Fruit fly (Drosophila melanogaster) whole organism, pupa: Measurements from ENCODE around the gene Vps16A.

Source experiments
- CG10348 ChIP-seq: fragments of 200-800 bp; sonication (Bioruptor generic); IDR thresholded peaks from 2 replicates; pipeline ENCODE4 v1.3.6; 2022; ENCODE audit warnings: missing biosample characterization, missing genetic modification characterization
- CG12605 ChIP-seq: fragments of 200-800 bp; sonication (Bioruptor generic); IDR thresholded peaks from 2 replicates; pipeline ENCODE4 v1.3.6; 2022; ENCODE audit warnings: missing biosample characterization, missing genetic modification characterization
- CG13204 ChIP-seq: fragments of 200-800 bp; sonication (Bioruptor generic); optimal IDR thresholded peaks from 2 replicates; lab custom pipeline; 2018; ENCODE audit warnings: missing biosample characterization, mild to moderate bottlenecking, missing genetic modification characterization, moderate library complexity
- CG14655 ChIP-seq: fragments of 200-800 bp; sonication (Bioruptor generic); optimal IDR thresholded peaks from 3 replicates; lab custom pipeline; 2017; ENCODE audit warnings: mild to moderate bottlenecking, missing biosample characterization, missing genetic modification reagents, missing genetic modification characterization
- CG15710 ChIP-seq: fragments of 200-800 bp; sonication (Bioruptor generic); optimal IDR thresholded peaks from 2 replicates; lab custom pipeline; 2018; ENCODE audit warnings: missing biosample characterization, mild to moderate bottlenecking, missing genetic modification characterization, moderate library complexity
- CG17806 ChIP-seq: fragments of 200-800 bp; sonication (Bioruptor generic); optimal IDR thresholded peaks from 2 replicates; lab custom pipeline; 2018; ENCODE audit warnings: missing biosample characterization, mild to moderate bottlenecking, missing genetic modification characterization, moderate library complexity
- CG32121 ChIP-seq: fragments of 200-800 bp; sonication (Bioruptor generic); IDR thresholded peaks from 2 replicates; pipeline ENCODE4 v1.3.6; 2022; ENCODE audit warnings: missing biosample characterization, missing genetic modification characterization
- CG34367 ChIP-seq: fragments of 200-800 bp; sonication (Bioruptor generic); optimal IDR thresholded peaks from 2 replicates; lab custom pipeline; 2018; ENCODE audit warnings: missing biosample characterization, mild to moderate bottlenecking, missing genetic modification characterization
- CG4496 ChIP-seq: fragments of 200-800 bp; sonication (Bioruptor generic); IDR thresholded peaks from 3 replicates; pipeline ENCODE4 v1.3.6; 2022; ENCODE audit warnings: missing biosample characterization, missing genetic modification characterization
- CG8159 ChIP-seq: fragments of 200-800 bp; sonication (Bioruptor generic); optimal IDR thresholded peaks from 3 replicates; lab custom pipeline; 2018; ENCODE audit warnings: missing biosample characterization, mild to moderate bottlenecking, missing genetic modification characterization, moderate library complexity
- CG8301 ChIP-seq: fragments of 200-800 bp; sonication (Bioruptor generic); optimal IDR thresholded peaks from 2 replicates; lab custom pipeline; 2018; ENCODE audit warnings: missing biosample characterization, mild to moderate bottlenecking, missing genetic modification characterization
- CG9948 ChIP-seq: fragments of 200-800 bp; sonication (Bioruptor generic); optimal IDR thresholded peaks from 2 replicates; lab custom pipeline; 2018; ENCODE audit warnings: missing biosample characterization, mild to moderate bottlenecking, missing genetic modification characterization, moderate library complexity
- D1 ChIP-seq: fragments of 200-800 bp; sonication (Bioruptor generic); optimal IDR thresholded peaks from 2 replicates; lab custom pipeline; 2018; ENCODE audit warnings: missing biosample characterization, mild to moderate bottlenecking, missing genetic modification characterization, moderate library complexity
- EcR ChIP-seq: fragments of 200-800 bp; sonication (Bioruptor generic); optimal IDR thresholded peaks from 3 replicates; lab custom pipeline; 2019; ENCODE audit warnings: missing biosample characterization, missing genetic modification characterization, mild to moderate bottlenecking, moderate library complexity, missing genetic modification reagents
- Ets98B ChIP-seq: fragments of 200-800 bp; sonication (Bioruptor generic); IDR thresholded peaks from 2 replicates; pipeline ENCODE4 v1.3.6; 2022; ENCODE audit warnings: missing biosample characterization, missing genetic modification characterization
- Pif1A ChIP-seq: fragments of 200-800 bp; sonication (Bioruptor generic); optimal IDR thresholded peaks from 3 replicates; lab custom pipeline; 2016; ENCODE audit warnings: missing biosample characterization, missing genetic modification characterization
- Pif1B ChIP-seq: fragments of 200-800 bp; sonication (Bioruptor generic); optimal IDR thresholded peaks from 3 replicates; lab custom pipeline; 2016; ENCODE audit warnings: missing biosample characterization, missing genetic modification characterization
- Snoo ChIP-seq: fragments of 200-800 bp; sonication (Bioruptor generic); optimal IDR thresholded peaks from 3 replicates; lab custom pipeline; 2017; ENCODE audit warnings: missing biosample characterization, mild to moderate bottlenecking, missing genetic modification characterization, inconsistent platforms
- fd96Ca ChIP-seq: fragments of 200-800 bp; sonication (Bioruptor generic); IDR thresholded peaks from 3 replicates; pipeline ENCODE4 v1.3.6; 2022; ENCODE audit warnings: missing biosample characterization, missing genetic modification characterization
- gl ChIP-seq: fragments of 200-800 bp; sonication (Bioruptor generic); optimal IDR thresholded peaks from 2 replicates; lab custom pipeline; 2018; ENCODE audit warnings: missing biosample characterization, mild to moderate bottlenecking, missing genetic modification characterization
- rn ChIP-seq: fragments of 200-800 bp; sonication (Bioruptor generic); IDR thresholded peaks from 2 replicates; pipeline ENCODE4 v1.3.6; 2022; ENCODE audit warnings: missing biosample characterization, missing genetic modification characterization

The Vps16A gene

dm6 chr3R:9226146-9226545 lies 40.7 kb upstream of the Vps16A start:
- peak; percentile 71 for TF ChIP-seq CG4496 (GFP tag; lab: Robert Waterston, UW)
- TF ChIP-seq Ets98B (GFP tag; lab: Robert Waterston, UW): no peak
- no peak for TF ChIP-seq rn (GFP tag; lab: Robert Waterston, UW)
- TF ChIP-seq CG10348: no peak
- TF ChIP-seq EcR (GFP tag; lab: Kevin White, UChicago): peak; percentile 75
- TF ChIP-seq CG8301 (tag; lab: Kevin White, UChicago): no peak
- TF ChIP-seq D1: no peak
- TF ChIP-seq CG13204 (GFP tag; lab: Kevin White, UChicago): peak; percentile 64
- TF ChIP-seq gl (tag; lab: Kevin White, UChicago): peak; percentile 43
- TF ChIP-seq CG34367 (tag; lab: Kevin White, UChicago): peak; percentile 2
- TF ChIP-seq fd96Ca (GFP tag; lab: Robert Waterston, UW): no peak
- no peak for TF ChIP-seq CG14655 (GFP tag; lab: Kevin White, UChicago)
- no peak for TF ChIP-seq CG8159 (tag; lab: Kevin White, UChicago)
- no peak for TF ChIP-seq CG17806 (tag; lab: Kevin White, UChicago)
- TF ChIP-seq Snoo (tag; lab: Kevin White, UChicago): no peak
- no peak for TF ChIP-seq CG12605 (GFP tag; lab: Robert Waterston, UW)
- TF ChIP-seq CG32121 (GFP tag; lab: Robert Waterston, UW): no peak
- peak; percentile 15 for TF ChIP-seq CG15710
- no peak for TF ChIP-seq CG9948 (tag; lab: Kevin White, UChicago)
- no peak for TF ChIP-seq Pif1A
- no peak for TF ChIP-seq Pif1B (GFP tag; lab: Kevin White, UChicago)

- TF ChIP-seq CG15710 (no peak), CG10348 (0 out of 2 replicates have a peak, but pooled peaks have one; percentile 6), rn (GFP tag; lab: Robert Waterston, UW) (no peak), CG14655 (GFP tag; lab: Kevin White, UChicago) (no peak), EcR (GFP tag; lab: Kevin White, UChicago) (peak; percentile 81)
Measured at dm6 chr3R:9226701-9227313, 40.0 kb upstream of the Vps16A start.

- TF ChIP-seq Snoo (tag; lab: Kevin White, UChicago) (peak; percentile 80), CG14655 (GFP tag; lab: Kevin White, UChicago) (peak; percentile 91), CG10348 (peak; percentile 88), Pif1B (GFP tag; lab: Kevin White, UChicago) (peak; percentile 81), Pif1A (peak; percentile 82), CG8301 (tag; lab: Kevin White, UChicago) (peak; percentile 83), CG8159 (tag; lab: Kevin White, UChicago) (peak; percentile 87), rn (GFP tag; lab: Robert Waterston, UW) (peak; percentile 84), CG34367 (tag; lab: Kevin White, UChicago) (peak; percentile 76), CG17806 (tag; lab: Kevin White, UChicago) (peak; percentile 88), CG32121 (GFP tag; lab: Robert Waterston, UW) (peak; percentile 95), gl (tag; lab: Kevin White, UChicago) (peak; percentile 51), Ets98B (GFP tag; lab: Robert Waterston, UW) (peak; percentile 94), CG4496 (GFP tag; lab: Robert Waterston, UW) (peak; percentile 94), D1 (peak; percentile 53), CG13204 (GFP tag; lab: Kevin White, UChicago) (no peak), fd96Ca (GFP tag; lab: Robert Waterston, UW) (peak; percentile 88), CG12605 (GFP tag; lab: Robert Waterston, UW) (peak; percentile 91), CG9948 (tag; lab: Kevin White, UChicago) (peak; percentile 84), CG15710 (peak; percentile 82), EcR (GFP tag; lab: Kevin White, UChicago) (no peak)
Measured at dm6 chr3R:9227330-9227729, 39.5 kb upstream of the Vps16A start.

dm6 chr3R:9227944-9228343 lies 38.9 kb upstream of the Vps16A start:
- TF ChIP-seq CG4496 (GFP tag; lab: Robert Waterston, UW): peak; percentile 77
- TF ChIP-seq CG8301 (tag; lab: Kevin White, UChicago): peak; percentile 69
- TF ChIP-seq Ets98B (GFP tag; lab: Robert Waterston, UW): peak; percentile 34; the same call in 1 of the 2 replicates
- 0 out of 2 replicates have a peak, but pooled peaks have one; percentile 34 for TF ChIP-seq CG32121 (GFP tag; lab: Robert Waterston, UW)
- peak; percentile 39; the same call in 1 of the 3 replicates for TF ChIP-seq fd96Ca (GFP tag; lab: Robert Waterston, UW)
- no peak for TF ChIP-seq Snoo (tag; lab: Kevin White, UChicago)
- TF ChIP-seq CG14655 (GFP tag; lab: Kevin White, UChicago): peak; percentile 51
- TF ChIP-seq EcR (GFP tag; lab: Kevin White, UChicago): no peak
- TF ChIP-seq gl (tag; lab: Kevin White, UChicago): no peak

dm6 chr3R:9229075-9229835 lies 37.6 kb upstream of the Vps16A start:
- peak; percentile 100 for TF ChIP-seq CG8159 (tag; lab: Kevin White, UChicago)
- peak; percentile 98 for TF ChIP-seq CG4496 (GFP tag; lab: Robert Waterston, UW)
- TF ChIP-seq CG15710: peak; percentile 100
- TF ChIP-seq fd96Ca (GFP tag; lab: Robert Waterston, UW): peak; percentile 89
- peak; percentile 98 for TF ChIP-seq CG13204 (GFP tag; lab: Kevin White, UChicago)
- peak; percentile 100 for TF ChIP-seq CG34367 (tag; lab: Kevin White, UChicago)
- TF ChIP-seq Pif1A: peak; percentile 99
- peak; percentile 95 for TF ChIP-seq Ets98B (GFP tag; lab: Robert Waterston, UW)
- peak; percentile 99 for TF ChIP-seq gl (tag; lab: Kevin White, UChicago)
- TF ChIP-seq CG9948 (tag; lab: Kevin White, UChicago): peak; percentile 100
- peak; percentile 75; the same call in 1 of the 2 replicates for TF ChIP-seq CG10348
- TF ChIP-seq CG14655 (GFP tag; lab: Kevin White, UChicago): peak; percentile 99
- peak; percentile 95 for TF ChIP-seq rn (GFP tag; lab: Robert Waterston, UW)
- TF ChIP-seq CG32121 (GFP tag; lab: Robert Waterston, UW): peak; percentile 88
- peak; percentile 98 for TF ChIP-seq EcR (GFP tag; lab: Kevin White, UChicago)
- peak; percentile 99 for TF ChIP-seq Snoo (tag; lab: Kevin White, UChicago)
- peak; percentile 99 for TF ChIP-seq Pif1B (GFP tag; lab: Kevin White, UChicago)
- peak; percentile 99 for TF ChIP-seq D1
- peak; percentile 99 for TF ChIP-seq CG8301 (tag; lab: Kevin White, UChicago)
- TF ChIP-seq CG17806 (tag; lab: Kevin White, UChicago): peak; percentile 100
- TF ChIP-seq CG12605 (GFP tag; lab: Robert Waterston, UW): peak; percentile 97
